Worm (Caenorhabditis elegans) whole organism, L4/young adult: ENCODE measurements around the gene irld-1.
"Not testable (repeated sequence)": the region's sequence is repeated elsewhere in the genome, so short reads cannot be mapped to it uniquely, and the experiment has no call there.

Source experiments
- W03F9.2 ChIP-seq: fragments of 150-350 bp; optimal IDR thresholded peaks from 2 replicates; lab custom pipeline; 2014; ENCODE audit warnings: missing biosample characterization, missing genetic modification characterization
- dao-5 ChIP-seq: sonication (generic microtip); optimal IDR thresholded peaks from 2 replicates; lab custom pipeline; 2016; ENCODE audit warnings: missing genotype, missing genetic modification characterization, moderate library complexity, missing compliant biosample characterization
- him-1 ChIP-seq: sonication (generic microtip); optimal IDR thresholded peaks from 2 replicates; lab custom pipeline; 2016; ENCODE audit warnings: missing genotype, missing genetic modification reagents, missing genetic modification characterization, missing compliant biosample characterization

irld-1 gene

ce11 chrV:4336462-4336861 lies at the start of gene irld-1:
TSS of gene irld-1 (plus strand) at chrV:4336762.
- TF ChIP-seq him-1; W03F9.2 (tag; lab: Kevin White, UChicago); dao-5 (tag; lab: Kevin White, UChicago): not testable (repeated sequence)

- TF ChIP-seq him-1; dao-5 (tag; lab: Kevin White, UChicago); W03F9.2 (tag; lab: Kevin White, UChicago): not testable (repeated sequence)
These were observed 46.5 kb upstream of the irld-1 start, which contains the start of gene srh-193 for ce11 chrV:4290093-4290492. TSS of gene srh-193 (minus strand) at chrV:4290193.

- TF ChIP-seq W03F9.2 (tag; lab: Kevin White, UChicago); him-1; dao-5 (tag; lab: Kevin White, UChicago): not testable (repeated sequence)
These were observed 43.1 kb upstream of the irld-1 start, which contains the start of gene srh-194 for ce11 chrV:4293425-4293824. TSS of gene srh-194 (minus strand) at chrV:4293525.

ce11 chrV:4295920-4296319 lies 40.6 kb upstream of the irld-1 start, which contains the start of gene F47D2.11:
TSS of gene F47D2.11 (minus strand) at chrV:4296020.
- TF ChIP-seq him-1: no peak
- TF ChIP-seq W03F9.2 (tag; lab: Kevin White, UChicago): no peak
- TF ChIP-seq dao-5 (tag; lab: Kevin White, UChicago): no peak

- no peak for TF ChIP-seq him-1
- no peak for TF ChIP-seq W03F9.2 (tag; lab: Kevin White, UChicago)
- TF ChIP-seq dao-5 (tag; lab: Kevin White, UChicago): no peak
These were observed 38.0 kb upstream of the irld-1 start, which contains the start of gene ZC132.11 for ce11 chrV:4298579-4298978. TSS of gene ZC132.11 (minus strand) at chrV:4298679.

ce11 chrV:4299741-4300140 lies 36.8 kb upstream of the irld-1 start, which contains the start of gene ZC132.3:
TSS of gene ZC132.3 (minus strand) at chrV:4299841.
- TF ChIP-seq him-1: no peak
- no peak for TF ChIP-seq W03F9.2 (tag; lab: Kevin White, UChicago)
- no peak for TF ChIP-seq dao-5 (tag; lab: Kevin White, UChicago)

- TF ChIP-seq dao-5 (tag; lab: Kevin White, UChicago) (no peak), him-1 (no peak), W03F9.2 (tag; lab: Kevin White, UChicago) (no peak)
These were observed 33.7 kb upstream of the irld-1 start for ce11 chrV:4302842-4303241.

- TF ChIP-seq him-1: no peak
- TF ChIP-seq dao-5 (tag; lab: Kevin White, UChicago): no peak
- TF ChIP-seq W03F9.2 (tag; lab: Kevin White, UChicago): no peak
These were observed 32.8 kb upstream of the irld-1 start for ce11 chrV:4303793-4304192.

ce11 chrV:4304240-4304639 lies 32.3 kb upstream of the irld-1 start:
- TF ChIP-seq dao-5 (tag; lab: Kevin White, UChicago): no peak
- TF ChIP-seq him-1: no peak
- TF ChIP-seq W03F9.2 (tag; lab: Kevin White, UChicago): no peak

ce11 chrV:4315057-4315456 lies 21.5 kb upstream of the irld-1 start, which contains the start of gene srh-192:
TSS of gene srh-192 (minus strand) at chrV:4315157.
- TF ChIP-seq dao-5 (tag; lab: Kevin White, UChicago) (no peak), W03F9.2 (tag; lab: Kevin White, UChicago) (no peak), him-1 (no peak)

- no peak for TF ChIP-seq W03F9.2 (tag; lab: Kevin White, UChicago)
- no peak for TF ChIP-seq dao-5 (tag; lab: Kevin White, UChicago)
- no peak for TF ChIP-seq him-1
These were observed 16.7 kb upstream of the irld-1 start, which contains the start of gene ZC132.9 for ce11 chrV:4319867-4320266. TSS of gene ZC132.9 (minus strand) at chrV:4319967.

ce11 chrV:4322706-4323105 lies 13.9 kb upstream of the irld-1 start, which contains the start of gene R02D1.2:
TSS of gene R02D1.2 (minus strand) at chrV:4322806.
- no peak for TF ChIP-seq him-1
- no peak for TF ChIP-seq W03F9.2 (tag; lab: Kevin White, UChicago)
- TF ChIP-seq dao-5 (tag; lab: Kevin White, UChicago): no peak

ce11 chrV:4325415-4325814 lies 11.1 kb upstream of the irld-1 start, which contains the start of gene nhr-125:
TSS of gene nhr-125 (minus strand) at chrV:4325515.
- TF ChIP-seq him-1 (no peak), dao-5 (tag; lab: Kevin White, UChicago) (no peak), W03F9.2 (tag; lab: Kevin White, UChicago) (no peak)

- TF ChIP-seq dao-5 (tag; lab: Kevin White, UChicago): no peak
- no peak for TF ChIP-seq W03F9.2 (tag; lab: Kevin White, UChicago)
- no peak for TF ChIP-seq him-1
These were observed 9.7 kb upstream of the irld-1 start, which contains the start of gene D2063.1 for ce11 chrV:4326841-4327240. TSS of gene D2063.1 (plus strand) at chrV:4327121.
